Worm (Caenorhabditis elegans): Measurements from ENCODE around the gene W08F4.7.

ce11 chrII:582649-583048, 5.1 kb upstream of the W08F4.7 start, which contains the start of gene fbxb-14:
- TF ChIP-seq nhr-76 (tag; optimal IDR thresholded peaks at IDR 0.05) = no peak
- TF ChIP-seq sptf-1 (tag; optimal IDR thresholded peaks at IDR 0.05) = no peak
- TF ChIP-seq elt-3 (tag; optimal IDR thresholded peaks at IDR 0.05) = no peak
- TF ChIP-seq mep-1 (tag; optimal IDR thresholded peaks at IDR 0.05) = no peak
- TF ChIP-seq nhr-12 (tag; optimal IDR thresholded peaks at IDR 0.05) = no peak
- TF ChIP-seq sem-2 (GFP tag; optimal IDR thresholded peaks at IDR 0.05) = no peak
- TF ChIP-seq nhr-28 (tag; optimal IDR thresholded peaks at IDR 0.05) = no peak
- no peak for TF ChIP-seq pha-4 (tag; optimal IDR thresholded peaks at IDR 0.05)
